Worm (Caenorhabditis elegans) whole organism, late embryonic: ENCODE measurements around the gene ddx-19.

Source experiments
- C38D4.7 ChIP-seq: fragments of 200-800 bp; sonication (Bioruptor generic); optimal IDR thresholded peaks from 2 replicates; lab custom pipeline; 2018; ENCODE audit warnings: mild to moderate bottlenecking, missing genetic modification characterization, moderate library complexity, missing compliant biosample characterization
- K02D7.2 ChIP-seq: sonication (generic microtip); optimal IDR thresholded peaks from 2 replicates; lab custom pipeline; 2017; ENCODE audit warnings: mild to moderate bottlenecking, missing genetic modification characterization, missing compliant biosample characterization
- K09A11.1 ChIP-seq: sonication (generic microtip); optimal IDR thresholded peaks from 2 replicates; lab custom pipeline; 2017; ENCODE audit warnings: antibody characterized with exemption, mild to moderate bottlenecking, missing genetic modification characterization, missing compliant biosample characterization; ENCODE audit not compliant: insufficient read depth
- ama-1 ChIP-seq: fragments of 150-350 bp; optimal IDR thresholded peaks from 2 replicates; lab custom pipeline; 2014
- ceh-18 ChIP-seq: sonication (generic microtip); optimal IDR thresholded peaks from 2 replicates; lab custom pipeline; 2016; ENCODE audit warnings: missing genetic modification characterization, missing compliant biosample characterization
- ceh-19 ChIP-seq: fragments of 200-800 bp; sonication (Bioruptor generic); optimal IDR thresholded peaks from 2 replicates; lab custom pipeline; 2018; ENCODE audit warnings: mild to moderate bottlenecking, missing genetic modification characterization, missing compliant biosample characterization
- ceh-24 ChIP-seq: sonication (generic microtip); optimal IDR thresholded peaks from 2 replicates; lab custom pipeline; 2016; ENCODE audit warnings: mild to moderate bottlenecking, missing genetic modification characterization, missing compliant biosample characterization
- ceh-30 ChIP-seq: fragments of 150-350 bp; optimal IDR thresholded peaks from 2 replicates; lab custom pipeline; 2014; ENCODE audit warnings: missing biosample characterization, missing genetic modification characterization
- ceh-34 ChIP-seq: sonication (generic microtip); optimal IDR thresholded peaks from 2 replicates; lab custom pipeline; 2016; ENCODE audit warnings: mild to moderate bottlenecking, missing genetic modification characterization, missing compliant biosample characterization
- ceh-45 ChIP-seq: fragments of 200-800 bp; sonication (Bioruptor generic); IDR thresholded peaks from 2 replicates; pipeline ENCODE4 v1.3.6; 2022; ENCODE audit warnings: missing genetic modification reagents, missing genetic modification characterization, missing compliant biosample characterization
- dmd-4 ChIP-seq: sonication (generic microtip); optimal IDR thresholded peaks from 2 replicates; lab custom pipeline; 2016; ENCODE audit warnings: borderline replicate concordance, missing genetic modification characterization, missing compliant biosample characterization
- elt-2 ChIP-seq: sonication (generic microtip); optimal IDR thresholded peaks from 2 replicates; lab custom pipeline; 2016; ENCODE audit warnings: missing genetic modification reagents, missing genetic modification characterization, missing compliant biosample characterization
- elt-4 ChIP-seq: sonication (generic microtip); optimal IDR thresholded peaks from 2 replicates; lab custom pipeline; 2016; ENCODE audit warnings: missing genetic modification characterization, missing compliant biosample characterization
- ets-4 ChIP-seq: sonication (generic microtip); optimal IDR thresholded peaks from 2 replicates; lab custom pipeline; 2016; ENCODE audit warnings: missing genetic modification characterization, missing compliant biosample characterization
- eyg-1 ChIP-seq: sonication (generic microtip); optimal IDR thresholded peaks from 2 replicates; lab custom pipeline; 2016; ENCODE audit warnings: missing genotype, missing genetic modification characterization, missing compliant biosample characterization
- fax-1 ChIP-seq: sonication (generic microtip); optimal IDR thresholded peaks from 2 replicates; lab custom pipeline; 2016; ENCODE audit warnings: missing genotype, missing genetic modification characterization, missing compliant biosample characterization
- fkh-10 ChIP-seq: fragments of 150-350 bp; optimal IDR thresholded peaks from 2 replicates; lab custom pipeline; 2014; ENCODE audit warnings: missing biosample characterization, missing genetic modification reagents, missing genetic modification characterization
- hlh-6 ChIP-seq: sonication (generic microtip); optimal IDR thresholded peaks from 2 replicates; lab custom pipeline; 2016; ENCODE audit warnings: missing genotype, missing genetic modification characterization, missing compliant biosample characterization
- hlh-8 ChIP-seq: sonication (generic microtip); optimal IDR thresholded peaks from 2 replicates; lab custom pipeline; 2016; ENCODE audit warnings: missing genotype, missing genetic modification characterization, missing compliant biosample characterization
- lim-6 ChIP-seq: sonication (generic microtip); optimal IDR thresholded peaks from 2 replicates; lab custom pipeline; 2016; ENCODE audit warnings: missing genetic modification characterization, missing compliant biosample characterization
- lin-11 ChIP-seq: fragments of 200-800 bp; sonication (Bioruptor generic); optimal IDR thresholded peaks from 2 replicates; lab custom pipeline; 2018; ENCODE audit warnings: mild to moderate bottlenecking, missing genetic modification characterization, missing compliant biosample characterization
- nhr-11 ChIP-seq: fragments of 150-350 bp; optimal IDR thresholded peaks from 2 replicates; lab custom pipeline; 2014; ENCODE audit warnings: missing biosample characterization, missing genetic modification characterization
- npax-4 ChIP-seq: sonication (generic microtip); optimal IDR thresholded peaks from 2 replicates; lab custom pipeline; 2016; ENCODE audit warnings: missing genetic modification characterization, missing compliant biosample characterization
- odd-2 ChIP-seq: sonication (generic microtip); optimal IDR thresholded peaks from 2 replicates; lab custom pipeline; 2017; ENCODE audit warnings: antibody characterized with exemption, mild to moderate bottlenecking, missing genetic modification characterization, missing compliant biosample characterization
- pha-2 ChIP-seq: sonication (generic microtip); optimal IDR thresholded peaks from 2 replicates; lab custom pipeline; 2017; ENCODE audit warnings: mild to moderate bottlenecking, missing genetic modification characterization, missing compliant biosample characterization
- pros-1 ChIP-seq: fragments of 150-350 bp; optimal IDR thresholded peaks from 2 replicates; lab custom pipeline; 2014; ENCODE audit warnings: missing biosample characterization, missing genetic modification reagents, missing genetic modification characterization
- rnt-1 ChIP-seq: sonication (generic microtip); optimal IDR thresholded peaks from 2 replicates; lab custom pipeline; 2016; ENCODE audit warnings: missing genetic modification characterization, missing compliant biosample characterization
- sox-4 ChIP-seq: sonication (generic microtip); optimal IDR thresholded peaks from 2 replicates; lab custom pipeline; 2017; ENCODE audit warnings: mild to moderate bottlenecking, missing genetic modification characterization, inconsistent platforms, missing compliant biosample characterization
- tbx-2 ChIP-seq: sonication (generic microtip); optimal IDR thresholded peaks from 2 replicates; lab custom pipeline; 2016; ENCODE audit warnings: missing genetic modification characterization, missing compliant biosample characterization
- tbx-7 ChIP-seq: sonication (generic microtip); optimal IDR thresholded peaks from 2 replicates; lab custom pipeline; 2016; ENCODE audit warnings: missing genotype, missing genetic modification characterization, missing compliant biosample characterization
- ttx-3 ChIP-seq: sonication (generic microtip); optimal IDR thresholded peaks from 2 replicates; lab custom pipeline; 2016; ENCODE audit warnings: missing genetic modification reagents, missing genetic modification characterization, missing compliant biosample characterization
- unc-42 ChIP-seq: sonication (generic microtip); optimal IDR thresholded peaks from 2 replicates; lab custom pipeline; 2016; ENCODE audit warnings: missing genotype, missing genetic modification characterization, missing compliant biosample characterization
- unc-55 ChIP-seq: sonication (generic microtip); optimal IDR thresholded peaks from 2 replicates; lab custom pipeline; 2017; ENCODE audit warnings: missing biosample characterization, missing genetic modification reagents, missing genetic modification characterization

The ddx-19 gene

ce11 chrII:8889589-8889988 is 4.9 kb downstream of the ddx-19 start:
- TF ChIP-seq elt-2 (tag; lab: Kevin White, UChicago) = peak; percentile 80
- TF ChIP-seq fkh-10 (GFP tag; lab: Kevin White, UChicago) = no peak

DNA sequence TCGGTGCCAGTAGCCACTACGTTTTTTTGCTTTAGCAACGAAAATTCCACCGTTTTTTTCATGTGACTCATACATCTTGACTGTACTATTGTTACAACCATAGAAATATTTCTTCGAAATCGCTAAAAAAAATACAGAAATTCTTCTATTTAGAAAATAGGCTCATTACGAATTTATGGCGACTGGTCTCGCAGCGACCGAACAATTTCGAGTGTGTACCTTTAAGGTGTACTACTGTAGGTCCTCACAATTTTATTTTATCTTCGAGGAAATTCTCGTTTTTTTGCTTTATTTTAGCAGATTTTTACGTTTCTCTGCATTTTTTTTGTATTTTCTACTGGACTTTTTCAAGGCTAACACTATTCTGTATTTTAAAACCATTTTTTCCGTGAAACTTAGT is 5.3 kb downstream of the ddx-19 start:
- TF ChIP-seq hlh-6 (tag; lab: Kevin White, UChicago) = no peak
- no peak for TF ChIP-seq unc-55 (GFP tag; lab: Kevin White, UChicago)
- TF ChIP-seq ceh-18 (tag; lab: Kevin White, UChicago) = no peak
- TF ChIP-seq ttx-3 (tag; lab: Kevin White, UChicago) = no peak

- TF ChIP-seq hlh-8 (no peak), ceh-45 (GFP tag; lab: Robert Waterston, UW) (no peak), sox-4 (tag; lab: Kevin White, UChicago) (no peak), elt-4 (tag; lab: Kevin White, UChicago) (no peak), odd-2 (no peak), fax-1 (tag; lab: Kevin White, UChicago) (no peak), ets-4 (no peak), lin-11 (tag; lab: Kevin White, UChicago) (no peak)
These were observed 5.8 kb downstream of the ddx-19 start for ce11 chrII:8890530-8890929.

- TF ChIP-seq ceh-19 (no peak), K09A11.1 (no peak), K02D7.2 (tag; lab: Kevin White, UChicago) (no peak), ceh-34 (tag; lab: Kevin White, UChicago) (no peak), odd-2 (no peak)
These were observed 6.3 kb downstream of the ddx-19 start for ce11 chrII:8891042-8891441.

DNA sequence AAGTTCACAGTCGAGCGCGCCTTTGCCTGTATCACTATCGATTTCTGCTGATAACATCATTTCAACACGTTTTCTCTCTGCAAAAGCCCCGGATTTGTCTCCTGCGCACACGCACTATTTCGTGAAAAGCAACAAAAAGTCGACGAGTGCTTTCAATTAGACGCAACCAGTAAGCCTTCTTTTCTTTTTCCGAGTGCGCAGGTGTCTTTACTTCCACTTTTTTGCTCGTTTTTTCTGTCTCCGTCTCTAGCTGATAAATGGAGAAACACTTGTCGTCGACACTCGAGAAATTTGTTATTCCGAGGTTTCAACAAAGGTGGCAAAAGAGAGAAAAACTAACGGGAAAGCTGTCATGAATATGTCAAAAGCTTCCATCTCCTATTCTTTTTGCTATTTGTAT is 6.9 kb downstream of the ddx-19 start:
- TF ChIP-seq unc-55 (GFP tag; lab: Kevin White, UChicago) (no peak), rnt-1 (no peak), elt-2 (tag; lab: Kevin White, UChicago) (no peak), lim-6 (tag; lab: Kevin White, UChicago) (no peak), dmd-4 (tag; lab: Kevin White, UChicago) (no peak), C38D4.7 (GFP tag; lab: Kevin White, UChicago) (no peak), eyg-1 (no peak), tbx-7 (no peak), odd-2 (no peak), ceh-18 (tag; lab: Kevin White, UChicago) (no peak), ceh-24 (no peak), ceh-45 (GFP tag; lab: Robert Waterston, UW) (no peak)
- TF ChIP-seq, all 69 proteins: peak for 0

DNA sequence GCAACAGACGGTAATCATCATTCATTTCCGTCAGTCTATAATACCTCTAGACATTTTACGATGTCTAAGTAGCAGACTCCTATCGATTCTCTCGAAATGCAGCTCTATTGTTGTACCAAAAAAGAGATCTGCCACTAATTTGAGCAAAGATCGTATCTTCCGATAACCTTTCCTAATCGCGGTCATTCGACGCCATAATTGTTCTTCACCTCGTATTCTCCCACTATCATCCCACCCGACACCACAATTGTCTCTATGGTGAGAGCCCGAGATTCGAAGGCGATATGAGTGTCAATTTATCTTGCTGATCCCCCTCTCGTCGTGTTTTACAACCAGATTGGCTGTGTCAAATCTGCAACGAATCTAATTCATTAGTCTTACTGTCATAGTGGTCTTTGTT is 10.7 kb downstream of the ddx-19 start:
- no peak for TF ChIP-seq elt-2 (tag; lab: Kevin White, UChicago)
- TF ChIP-seq K09A11.1 = no peak
- no peak for TF ChIP-seq unc-42
- TF ChIP-seq pha-2 (tag; lab: Kevin White, UChicago) = no peak
- TF ChIP-seq npax-4 (tag; lab: Kevin White, UChicago) = no peak
- TF ChIP-seq lim-6 (tag; lab: Kevin White, UChicago) = no peak
- TF ChIP-seq odd-2 = no peak
- TF ChIP-seq nhr-11 (tag; lab: Kevin White, UChicago) = no peak
- TF ChIP-seq tbx-2 (tag; lab: Kevin White, UChicago) = no peak
- TF ChIP-seq ceh-30 = no peak
- no peak for TF ChIP-seq fkh-10 (GFP tag; lab: Kevin White, UChicago)
- TF ChIP-seq ama-1 (lab: Kevin White, UChicago) = no peak
- TF ChIP-seq eyg-1 = no peak
- TF ChIP-seq pros-1 = no peak
- TF ChIP-seq rnt-1 = no peak
